Worm (Caenorhabditis elegans): ENCODE data around the gene Y49A3A.4.

Y49A3A.4 gene

ce11 chrV:14355738-14356368 lies 2.8 kb downstream of the Y49A3A.4 start, which contains the start of gene cyn-1 (continued):
- TF ChIP-seq aly-2 (tag; optimal IDR thresholded peaks at IDR 0.05) (no peak), ceh-16 (tag; optimal IDR thresholded peaks at IDR 0.05) (no peak), ceh-9 (tag; optimal IDR thresholded peaks at IDR 0.05) (no peak), sea-2 (GFP tag; optimal IDR thresholded peaks at IDR 0.05) (no peak), ceh-28 (tag; optimal IDR thresholded peaks at IDR 0.05) (peak; percentile 68), daf-12 (tag; optimal IDR thresholded peaks at IDR 0.05) (no peak), nhr-77 (tag; optimal IDR thresholded peaks at IDR 0.05) (peak; percentile 14)

ce11 chrV:14354258-14354877 lies 4.3 kb downstream of the Y49A3A.4 start, which contains the start of gene Y49A3A.3:
Y49A3A.3 (plus strand) TSS chrV:14354410.
- TF ChIP-seq nhr-77 (tag; optimal IDR thresholded peaks at IDR 0.05) (peak; percentile 65), aly-2 (tag; optimal IDR thresholded peaks at IDR 0.05) (peak; percentile 95), hmg-11 (tag; optimal IDR thresholded peaks at IDR 0.05) (no peak), egl-27 (tag; optimal IDR thresholded peaks at IDR 0.05) (no peak), mdl-1 (tag; optimal IDR thresholded peaks at IDR 0.05) (no peak), nhr-43 (tag; optimal IDR thresholded peaks at IDR 0.05; ENCODE audit: poor library complexity, severe bottlenecking) (peak; percentile 69), fkh-10 (GFP tag; optimal IDR thresholded peaks at IDR 0.05) (no peak), unc-62 (GFP tag; optimal IDR thresholded peaks at IDR 0.05) (no peak), nhr-28 (tag; optimal IDR thresholded peaks at IDR 0.05) (no peak), ceh-16 (tag; optimal IDR thresholded peaks at IDR 0.05) (no peak), ztf-11 (tag; optimal IDR thresholded peaks at IDR 0.05) (no peak), nhr-12 (tag; optimal IDR thresholded peaks at IDR 0.05) (no peak), fos-1 (tag; optimal IDR thresholded peaks at IDR 0.05) (no peak), lin-15B (tag; optimal IDR thresholded peaks at IDR 0.05) (no peak), nhr-23 (tag; optimal IDR thresholded peaks at IDR 0.05) (no peak), mml-1 (tag; optimal IDR thresholded peaks at IDR 0.05) (no peak), unc-39 (tag; optimal IDR thresholded peaks at IDR 0.05) (no peak), fkh-2 (tag; optimal IDR thresholded peaks at IDR 0.05) (no peak), lsy-12 (tag; optimal IDR thresholded peaks at IDR 0.05) (peak; percentile 40), ama-1 (optimal IDR thresholded peaks at IDR 0.05) (peak; percentile 66), elt-2 (tag; optimal IDR thresholded peaks at IDR 0.05) (peak; percentile 48), ceh-82 (tag; optimal IDR thresholded peaks at IDR 0.05) (peak; percentile 9), elt-3 (tag; optimal IDR thresholded peaks at IDR 0.05) (peak in 1 of 3 experiments; percentile 57), daf-12 (tag; optimal IDR thresholded peaks at IDR 0.05) (no peak), nfya-1 (tag; optimal IDR thresholded peaks at IDR 0.05; ENCODE audit: insufficient read depth) (no peak), R02D3.7 (tag; optimal IDR thresholded peaks at IDR 0.05) (no peak), tbx-2 (tag; optimal IDR thresholded peaks at IDR 0.05) (peak; percentile 53), ztf-4 (tag; optimal IDR thresholded peaks at IDR 0.05) (no peak), egl-5 (tag; optimal IDR thresholded peaks at IDR 0.05) (no peak), ceh-9 (tag; optimal IDR thresholded peaks at IDR 0.05) (no peak), sea-2 (GFP tag; optimal IDR thresholded peaks at IDR 0.05) (no peak), nhr-237 (tag; optimal IDR thresholded peaks at IDR 0.05) (no peak), jun-1 (tag; optimal IDR thresholded peaks at IDR 0.05) (peak; percentile 41), pqm-1 (tag; optimal IDR thresholded peaks at IDR 0.05) (peak; percentile 39), skn-1 (tag; optimal IDR thresholded peaks at IDR 0.05) (no peak), pha-4 (tag; optimal IDR thresholded peaks at IDR 0.05) (no peak), nhr-25 (tag; optimal IDR thresholded peaks at IDR 0.05) (peak; percentile 49)

DNA sequence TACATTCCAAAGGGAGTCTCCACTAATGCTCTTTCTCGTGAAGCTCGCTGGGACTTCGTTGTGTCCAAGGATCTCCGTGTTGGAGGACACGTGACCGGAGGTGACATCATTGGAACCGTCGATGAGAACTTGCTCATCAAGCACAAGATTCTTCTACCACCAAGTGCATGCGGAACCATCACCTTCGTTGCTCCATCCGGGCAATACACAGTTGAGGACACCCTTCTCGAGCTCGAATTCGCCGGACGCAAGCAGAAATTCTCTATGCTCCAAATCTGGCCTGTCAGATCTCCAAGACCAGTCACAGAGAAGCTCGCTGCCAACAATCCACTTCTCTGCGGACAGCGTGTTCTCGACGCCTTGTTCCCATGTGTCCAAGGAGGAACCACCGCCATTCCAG lies 6.7 kb downstream of the Y49A3A.4 start:
- TF ChIP-seq ztf-4 (tag; optimal IDR thresholded peaks at IDR 0.05) (no peak), ceh-82 (tag; optimal IDR thresholded peaks at IDR 0.05) (no peak), daf-12 (tag; optimal IDR thresholded peaks at IDR 0.05) (no peak), ceh-9 (tag; optimal IDR thresholded peaks at IDR 0.05) (no peak), mml-1 (tag; optimal IDR thresholded peaks at IDR 0.05) (no peak), snpc-4 (tag; optimal IDR thresholded peaks at IDR 0.05) (no peak), fkh-2 (tag; optimal IDR thresholded peaks at IDR 0.05) (no peak), pha-4 (tag; optimal IDR thresholded peaks at IDR 0.05) (no peak), hmg-11 (tag; optimal IDR thresholded peaks at IDR 0.05) (no peak), ceh-28 (tag; optimal IDR thresholded peaks at IDR 0.05) (no peak), R02D3.7 (tag; optimal IDR thresholded peaks at IDR 0.05) (no peak), egl-5 (tag; optimal IDR thresholded peaks at IDR 0.05) (no peak), nhr-67 (tag; optimal IDR thresholded peaks at IDR 0.05) (no peak), pqm-1 (tag; optimal IDR thresholded peaks at IDR 0.05) (no peak), fos-1 (tag; optimal IDR thresholded peaks at IDR 0.05) (no peak), ama-1 (optimal IDR thresholded peaks at IDR 0.05) (no peak), zag-1 (tag; optimal IDR thresholded peaks at IDR 0.05) (no peak), lin-39 (tag; optimal IDR thresholded peaks at IDR 0.05) (no peak)
